Worm (Caenorhabditis elegans): Measurements from ENCODE around the gene srw-117.
"Not testable (repeated sequence)": the region's sequence is repeated elsewhere in the genome, so short reads cannot be mapped to it uniquely, and the experiment has no call there.

Gene srw-117

DNA sequence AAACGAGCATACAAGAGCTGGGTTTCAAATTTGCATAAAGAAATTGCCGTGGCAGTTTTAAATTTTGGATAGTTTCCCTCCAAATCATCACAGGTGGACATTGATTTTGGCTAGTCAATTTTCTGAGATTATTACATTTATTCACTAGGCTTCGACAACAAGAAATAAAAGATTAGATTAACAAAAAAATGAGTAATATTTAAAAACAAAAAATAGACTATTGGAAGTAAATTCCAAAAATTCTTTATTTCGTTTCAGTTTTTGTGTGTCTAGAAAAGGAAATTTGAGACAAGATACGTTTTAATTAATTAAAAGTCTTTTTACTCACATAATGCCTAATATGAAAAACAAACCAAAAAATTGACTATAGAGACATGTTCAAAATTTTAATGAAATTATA is 25.0 kb downstream of the srw-117 start, which contains the start of gene srw-142 (continued):
- TF ChIP-seq madf-5 (GFP tag; IDR thresholded peaks at IDR 0.05) (no peak), nhr-6 (tag; optimal IDR thresholded peaks at IDR 0.05) (no peak)

DNA sequence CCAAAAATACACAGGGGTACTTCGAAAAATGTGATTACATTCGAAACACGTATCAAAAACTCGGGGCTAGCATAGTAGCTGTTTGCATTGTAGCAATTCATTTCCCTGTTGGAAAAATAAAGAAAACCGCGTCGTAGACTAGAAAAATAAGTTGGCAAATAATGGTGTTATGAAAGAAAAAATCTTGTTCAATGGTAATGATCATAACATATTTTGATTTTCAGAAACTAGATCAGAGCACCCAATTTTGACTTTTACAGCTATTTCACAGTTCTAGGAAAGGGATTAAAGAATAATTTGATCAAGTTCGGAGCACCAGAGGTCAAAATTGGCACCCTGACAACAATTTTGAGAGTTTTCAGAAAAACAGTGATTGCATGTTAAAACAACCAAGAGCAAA is 27.9 kb downstream of the srw-117 start, which contains the start of gene srh-248:
srh-248 (minus strand) TSS at position 101 of the 400 bp plus-strand sequence.
- TF ChIP-seq nhr-42 (GFP tag; IDR thresholded peaks at IDR 0.05); T20F7.1 (GFP tag; optimal IDR thresholded peaks at IDR 0.05); nhr-237 (tag; optimal IDR thresholded peaks at IDR 0.05): not testable (repeated sequence)

DNA sequence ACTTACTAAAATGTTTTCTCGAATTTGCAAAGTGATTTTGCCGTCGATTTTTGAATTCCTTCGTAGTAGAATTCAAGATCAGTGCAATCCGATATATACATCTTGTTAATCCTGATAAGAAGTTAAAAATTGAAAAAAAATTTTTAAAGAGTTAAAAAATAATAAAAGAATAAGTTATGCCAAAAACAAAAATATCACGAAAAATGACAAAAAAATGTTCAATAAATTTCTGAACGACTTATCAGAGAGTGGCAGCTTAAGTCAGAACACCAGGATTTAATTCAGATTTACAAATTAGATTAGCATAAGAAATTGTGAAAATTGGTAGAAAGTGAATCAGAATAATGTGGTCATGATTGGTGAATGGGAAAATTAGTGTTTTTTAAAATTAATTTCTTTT is 31.1 kb downstream of the srw-117 start, which contains the start of gene srw-122:
srw-122 (minus strand) TSS at position 101 of the 400 bp plus-strand sequence.
- not testable (repeated sequence) for TF ChIP-seq lin-13 (GFP tag; optimal IDR thresholded peaks at IDR 0.05); pqm-1 (tag; optimal IDR thresholded peaks at IDR 0.05); mxl-3 (GFP tag; optimal IDR thresholded peaks at IDR 0.05)

DNA sequence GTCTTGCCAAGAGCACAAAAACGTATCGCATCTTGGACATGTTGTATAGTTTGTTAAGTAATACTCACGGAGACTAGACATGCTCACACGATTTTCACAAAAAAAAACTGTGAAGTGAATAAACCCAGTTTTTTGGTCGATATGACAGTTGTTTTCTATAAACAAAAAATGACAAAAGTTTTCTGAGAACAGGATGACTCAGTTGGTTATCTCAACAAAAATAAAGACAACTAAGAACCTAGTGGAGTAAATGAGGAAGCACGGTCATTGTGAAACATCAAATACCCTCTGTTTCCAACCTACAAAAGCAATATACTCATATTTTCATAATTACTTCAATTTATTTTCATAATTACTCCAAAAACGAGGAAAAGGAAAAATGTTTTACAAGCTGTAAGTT is 37.6 kb downstream of the srw-117 start, which contains the start of gene srh-87:
srh-87 (minus strand) TSS at position 101 of the 400 bp plus-strand sequence.
- TF ChIP-seq dpl-1 (GFP tag; optimal IDR thresholded peaks at IDR 0.05) = no peak
- TF ChIP-seq ceh-82 (tag; optimal IDR thresholded peaks at IDR 0.05) = no peak
- TF ChIP-seq zip-2 (tag; optimal IDR thresholded peaks at IDR 0.05) = no peak
- TF ChIP-seq lin-15B (tag; optimal IDR thresholded peaks at IDR 0.05) = no peak
- TF ChIP-seq nhr-237 (tag; optimal IDR thresholded peaks at IDR 0.05) = no peak
- TF ChIP-seq nhr-11 (tag; optimal IDR thresholded peaks at IDR 0.05) = no peak
- TF ChIP-seq ces-1 (GFP tag; optimal IDR thresholded peaks at IDR 0.05) = no peak
- TF ChIP-seq F44E2.7 (GFP tag; IDR thresholded peaks at IDR 0.05) = no peak
- TF ChIP-seq fkh-10 (GFP tag; optimal IDR thresholded peaks at IDR 0.05) = no peak
- no peak for TF ChIP-seq spr-3 (GFP tag; optimal IDR thresholded peaks at IDR 0.05)
- TF ChIP-seq snpc-4 (tag; optimal IDR thresholded peaks at IDR 0.05) = no peak
- no peak for TF ChIP-seq mep-1 (tag; optimal IDR thresholded peaks at IDR 0.05)
- no peak for TF ChIP-seq zfp-2 (tag; optimal IDR thresholded peaks at IDR 0.05)
- no peak for TF ChIP-seq saeg-2 (GFP tag; IDR thresholded peaks at IDR 0.05)
- no peak for TF ChIP-seq nhr-76 (tag; optimal IDR thresholded peaks at IDR 0.05)
- TF ChIP-seq ceh-28 (tag; optimal IDR thresholded peaks at IDR 0.05) = no peak
- TF ChIP-seq mxl-3 (GFP tag; optimal IDR thresholded peaks at IDR 0.05) = no peak
- TF ChIP-seq T20F7.1 (GFP tag; optimal IDR thresholded peaks at IDR 0.05) = no peak
- TF ChIP-seq spr-1 (tag; optimal IDR thresholded peaks at IDR 0.05) = no peak
- no peak for TF ChIP-seq Y5F2A.4 (GFP tag; optimal IDR thresholded peaks at IDR 0.05)

DNA sequence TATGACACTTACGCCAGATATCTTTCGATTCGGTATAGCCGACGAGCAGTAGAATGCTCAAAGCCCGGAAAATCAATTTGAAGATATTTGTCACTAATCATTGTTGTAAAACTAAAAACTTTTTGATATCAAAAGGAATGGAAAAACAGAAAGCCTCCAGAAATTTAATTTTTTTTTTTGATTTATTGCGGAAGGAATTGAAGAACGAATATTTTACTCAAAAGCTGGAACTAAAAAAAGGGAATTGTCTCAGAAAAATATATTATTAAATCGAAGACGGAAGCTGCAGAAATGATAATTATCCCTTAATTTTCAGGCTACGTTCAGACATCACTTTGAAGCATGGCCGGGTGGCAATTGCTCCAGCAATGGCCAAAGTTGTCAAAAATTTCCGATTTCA is 39.4 kb downstream of the srw-117 start, which contains the start of gene srw-137:
srw-137 (minus strand) TSS at position 101 of the 400 bp plus-strand sequence.
- TF ChIP-seq zip-11 (GFP tag; IDR thresholded peaks at IDR 0.05) = no peak

DNA sequence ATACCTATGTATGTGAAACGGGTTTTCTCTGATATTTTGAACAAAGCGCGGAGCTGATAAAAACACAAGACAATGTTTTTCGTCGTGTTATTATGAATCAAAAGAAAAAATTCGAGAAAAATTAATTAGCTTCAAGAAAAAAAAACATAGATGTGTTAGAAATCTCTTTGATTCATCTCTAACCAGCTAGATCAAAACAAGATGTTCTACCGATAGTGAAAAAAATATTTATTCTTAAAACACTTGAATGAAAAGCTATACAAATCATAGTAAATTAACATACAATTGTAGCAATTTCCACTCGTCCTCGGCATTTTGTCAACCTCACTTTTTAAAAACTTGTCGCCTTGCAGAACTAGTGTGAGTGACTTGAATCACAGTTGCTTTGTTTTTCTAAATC is 41.0 kb downstream of the srw-117 start:
- no peak for TF ChIP-seq aly-2 (tag; optimal IDR thresholded peaks at IDR 0.05)
- no peak for TF ChIP-seq zfp-2 (tag; optimal IDR thresholded peaks at IDR 0.05)
- peak in 1 of 2 experiments; percentile 94 for TF ChIP-seq unc-62 (GFP tag; optimal IDR thresholded peaks at IDR 0.05 in 1 of 2)
- TF ChIP-seq unc-62 (tag; optimal IDR thresholded peaks at IDR 0.05) = no peak

DNA sequence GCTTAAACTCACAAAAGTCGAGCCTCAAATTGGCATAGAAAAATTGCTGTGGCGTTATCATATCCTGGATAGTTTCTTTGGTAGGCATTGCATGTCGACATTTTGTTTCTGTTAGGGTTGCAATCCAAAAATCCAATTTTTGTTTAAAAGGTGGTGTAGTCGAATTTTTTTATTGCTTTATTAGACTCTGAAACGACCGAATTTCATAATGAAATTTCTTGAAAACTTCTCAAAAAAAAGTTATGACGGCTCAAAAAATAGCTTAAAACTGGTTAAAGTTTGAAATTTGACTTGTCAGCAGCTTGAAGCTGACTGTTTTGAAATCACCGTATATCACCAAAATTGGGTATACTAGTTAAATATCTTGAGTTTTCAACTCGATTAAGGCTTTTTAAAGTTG is 41.8 kb downstream of the srw-117 start, which contains the start of gene srw-143:
srw-143 (minus strand) TSS at position 101 of the 400 bp plus-strand sequence.
- TF ChIP-seq lin-1 (GFP tag; IDR thresholded peaks at IDR 0.05) = no peak
- no peak for TF ChIP-seq Y75B8A.6 (GFP tag; IDR thresholded peaks at IDR 0.05)
- TF ChIP-seq pqm-1 (tag; optimal IDR thresholded peaks at IDR 0.05) = no peak

Measured in whole organism, L4 larva.